Fruit fly (Drosophila melanogaster) whole organism, embryonic: ENCODE results near the gene CG8668.
A peak's percentile ranks its signal among the peaks of the same experiment; 100 is the strongest.

Experiments
- B-H2 ChIP-seq: fragments of 200-800 bp; sonication (Bioruptor generic); optimal IDR thresholded peaks from 2 replicates; lab custom pipeline; 2018; ENCODE audit warnings: missing biosample characterization, mild to moderate bottlenecking, missing genetic modification characterization
- BEAF-32 ChIP-seq: fragments of 200-800 bp; sonication (Bioruptor generic); optimal IDR thresholded peaks from 3 replicates; lab custom pipeline; 2017; ENCODE audit warnings: missing biosample characterization, missing genetic modification characterization, mild to moderate bottlenecking, moderate library complexity, missing genetic modification reagents
- Bteb2 ChIP-seq: fragments of 200-800 bp; sonication (Bioruptor generic); optimal IDR thresholded peaks from 2 replicates; lab custom pipeline; 2016; ENCODE audit warnings: missing biosample characterization, missing genetic modification characterization
- CG11560 ChIP-seq: fragments of 200-800 bp; sonication (Bioruptor generic); IDR thresholded peaks from 3 replicates; pipeline ENCODE4 v1.3.6; 2022; ENCODE audit warnings: missing biosample characterization, missing genetic modification characterization
- CG12744 ChIP-seq: fragments of 200-800 bp; sonication (Bioruptor generic); optimal IDR thresholded peaks from 2 replicates; lab custom pipeline; 2016; ENCODE audit warnings: missing biosample characterization, missing genetic modification characterization
- CG13775 ChIP-seq: fragments of 200-800 bp; sonication (Bioruptor generic); optimal IDR thresholded peaks from 3 replicates; lab custom pipeline; 2017; ENCODE audit warnings: missing biosample characterization, mild to moderate bottlenecking, missing genetic modification characterization
- CG15514 ChIP-seq: fragments of 200-800 bp; sonication (Bioruptor generic); optimal IDR thresholded peaks from 3 replicates; lab custom pipeline; 2017; ENCODE audit warnings: missing biosample characterization, missing genetic modification characterization, mild to moderate bottlenecking, moderate library complexity, missing genetic modification reagents
- CG16863 ChIP-seq: fragments of 200-800 bp; sonication (Bioruptor generic); optimal IDR thresholded peaks from 3 replicates; lab custom pipeline; 2016; ENCODE audit warnings: missing biosample characterization, missing genetic modification characterization
- CG17829 ChIP-seq: fragments of 200-800 bp; optimal IDR thresholded peaks from 2 replicates; lab custom pipeline; 2019; ENCODE audit warnings: missing biosample characterization, mild to moderate bottlenecking, missing genetic modification characterization, moderate library complexity
- CG18764 ChIP-seq: fragments of 200-800 bp; sonication (Bioruptor generic); optimal IDR thresholded peaks from 3 replicates; lab custom pipeline; 2016; ENCODE audit warnings: missing biosample characterization, missing genetic modification characterization
- CG32532 ChIP-seq: fragments of 200-800 bp; sonication (Bioruptor generic); IDR thresholded peaks from 2 replicates; pipeline ENCODE4 v1.3.6; 2022; ENCODE audit warnings: missing biosample characterization, missing genetic modification characterization
- CG34376 ChIP-seq: fragments of 200-800 bp; sonication (Bioruptor generic); optimal IDR thresholded peaks from 2 replicates; lab custom pipeline; 2018; ENCODE audit warnings: missing biosample characterization, mild to moderate bottlenecking, missing genetic modification characterization
- CG34422 ChIP-seq: fragments of 200-800 bp; sonication (Bioruptor generic); IDR thresholded peaks from 3 replicates; pipeline ENCODE4 v1.3.6; 2022; ENCODE audit warnings: missing biosample characterization, missing genetic modification characterization
- CG7745 ChIP-seq: fragments of 200-800 bp; sonication (Bioruptor generic); optimal IDR thresholded peaks from 2 replicates; lab custom pipeline; 2018; ENCODE audit warnings: missing biosample characterization, mild to moderate bottlenecking, missing genetic modification characterization, moderate library complexity
- CG8359 ChIP-seq: fragments of 200-800 bp; sonication (Bioruptor generic); optimal IDR thresholded peaks from 2 replicates; lab custom pipeline; 2017; ENCODE audit warnings: missing biosample characterization, mild to moderate bottlenecking, missing genetic modification characterization, borderline replicate concordance
- Dll ChIP-seq: fragments of 200-800 bp; sonication (Bioruptor generic); IDR thresholded peaks from 4 replicates; pipeline ENCODE4 v1.3.6; 2022; ENCODE audit warnings: missing biosample characterization, missing genetic modification characterization; ENCODE audit not compliant: partially characterized antibody
- E2f1 ChIP-seq: fragments of 200-800 bp; sonication (Bioruptor generic); IDR thresholded peaks from 2 replicates; pipeline ENCODE4 v1.3.6; 2022; ENCODE audit warnings: missing biosample characterization, missing genetic modification characterization
- Elba2 ChIP-seq: fragments of 200-800 bp; sonication (Bioruptor generic); optimal IDR thresholded peaks from 3 replicates; lab custom pipeline; 2016; ENCODE audit warnings: missing biosample characterization, missing genetic modification characterization
- Med ChIP-seq: fragments of 200-800 bp; sonication (Bioruptor generic); peaks from one replicate; lab custom pipeline; 2016; ENCODE audit warnings: missing biosample characterization, missing genetic modification characterization, mild to moderate bottlenecking, inconsistent platforms, moderate library complexity
- Meics ChIP-seq: fragments of 200-800 bp; sonication (Bioruptor generic); optimal IDR thresholded peaks from 2 replicates; lab custom pipeline; 2017; ENCODE audit warnings: missing biosample characterization, mild to moderate bottlenecking, missing genetic modification characterization
- Stat92E ChIP-seq, 3 experiments: fragments of >200 bp in 2 of 3; fragments of 200-800 bp in 1 of 3; sonication (Bioruptor generic) in 1 of 3; optimal IDR thresholded peaks; 2 replicates each; lab custom pipeline; 2017 to 2019; ENCODE audit warnings: missing biosample characterization in 3 of 3, missing genetic modification characterization in 3 of 3, mild to moderate bottlenecking in 1 of 3, moderate library complexity in 1 of 3
- al ChIP-seq: fragments of 200-800 bp; sonication (Bioruptor generic); IDR thresholded peaks from 2 replicates; pipeline ENCODE4 v1.3.6; 2022; ENCODE audit warnings: missing biosample characterization, missing genetic modification characterization
- aop ChIP-seq: fragments of 200-800 bp; sonication (Bioruptor generic); IDR thresholded peaks from 2 replicates; pipeline ENCODE4 v1.3.6; 2022; ENCODE audit warnings: missing biosample characterization, missing genetic modification characterization
- chm ChIP-seq: fragments of 200-800 bp; sonication (Bioruptor generic); IDR thresholded peaks from 2 replicates; pipeline ENCODE4 v1.3.6; 2022; ENCODE audit warnings: missing biosample characterization, missing genetic modification characterization
- chn ChIP-seq: fragments of 200-800 bp; sonication (Bioruptor generic); optimal IDR thresholded peaks from 2 replicates; lab custom pipeline; 2016; ENCODE audit warnings: missing biosample characterization, missing genetic modification characterization
- croc ChIP-seq: fragments of 200-800 bp; sonication (Bioruptor generic); conservative IDR thresholded peaks from 3 replicates; pipeline ENCODE4 v1.3.6; 2022; ENCODE audit warnings: missing biosample characterization, missing genetic modification characterization
- da ChIP-seq: fragments of 200-800 bp; sonication (Bioruptor generic); optimal IDR thresholded peaks from 2 replicates; lab custom pipeline; 2016; ENCODE audit warnings: missing biosample characterization, missing genetic modification characterization
- dimm ChIP-seq: fragments of 200-800 bp; sonication (Bioruptor generic); IDR thresholded peaks from 2 replicates; pipeline ENCODE4 v1.3.6; 2022; ENCODE audit warnings: missing biosample characterization, missing genetic modification characterization
- dm ChIP-seq: fragments of 200-800 bp; sonication (Bioruptor generic); optimal IDR thresholded peaks from 3 replicates; lab custom pipeline; 2016; ENCODE audit warnings: missing biosample characterization, missing genetic modification characterization
- dmrt11E ChIP-seq: fragments of 200-800 bp; sonication (Bioruptor generic); optimal IDR thresholded peaks from 3 replicates; lab custom pipeline; 2018; ENCODE audit warnings: missing biosample characterization, mild to moderate bottlenecking, missing genetic modification characterization, moderate library complexity
- dmrt99B ChIP-seq: fragments of 200-800 bp; sonication (Bioruptor generic); optimal IDR thresholded peaks from 2 replicates; lab custom pipeline; 2018; ENCODE audit warnings: missing biosample characterization, mild to moderate bottlenecking, missing genetic modification characterization, moderate library complexity
- exex ChIP-seq: fragments of 200-800 bp; sonication (Bioruptor generic); optimal IDR thresholded peaks from 4 replicates; lab custom pipeline; 2018; ENCODE audit warnings: missing biosample characterization, mild to moderate bottlenecking, missing genetic modification characterization, moderate library complexity
- fd3F ChIP-seq: fragments of 200-800 bp; sonication (Bioruptor generic); optimal IDR thresholded peaks from 2 replicates; lab custom pipeline; 2018; ENCODE audit warnings: missing biosample characterization, mild to moderate bottlenecking, missing genetic modification characterization, moderate library complexity
- fru ChIP-seq: fragments of >200 bp; optimal IDR thresholded peaks from 2 replicates; lab custom pipeline; 2017
- ftz-f1 ChIP-seq: fragments of 200-800 bp; sonication (Bioruptor generic); optimal IDR thresholded peaks from 2 replicates; lab custom pipeline; 2016; ENCODE audit warnings: missing biosample characterization, missing genetic modification characterization
- grn ChIP-seq: fragments of 200-800 bp; sonication (Bioruptor generic); optimal IDR thresholded peaks from 3 replicates; lab custom pipeline; 2017; ENCODE audit warnings: missing biosample characterization, missing genetic modification characterization
- lov ChIP-seq, 2 experiments: fragments of 200-800 bp in 1 of 2; fragments of >200 bp in 1 of 2; sonication (Bioruptor generic) in 1 of 2; IDR thresholded peaks in 1 of 2; optimal IDR thresholded peaks in 1 of 2; 2 replicates in 1 of 2; 3 replicates in 1 of 2; pipeline versions ENCODE4 v1.3.6 to Lab custom; 2017 to 2022; ENCODE audit warnings: missing biosample characterization in 1 of 2, missing genetic modification characterization in 1 of 2
- nom ChIP-seq: fragments of 200-800 bp; sonication (Bioruptor generic); optimal IDR thresholded peaks from 2 replicates; lab custom pipeline; 2017; ENCODE audit warnings: missing biosample characterization, missing genetic modification characterization, mild to moderate bottlenecking, moderate library complexity, missing genetic modification reagents
- otp ChIP-seq: fragments of 200-800 bp; sonication (Bioruptor generic); IDR thresholded peaks from 3 replicates; pipeline ENCODE4, ENCODE4 v1.3.6; 2022; ENCODE audit warnings: missing biosample characterization, missing genetic modification characterization
- pfk ChIP-seq: fragments of 200-800 bp; sonication (Bioruptor generic); optimal IDR thresholded peaks from 2 replicates; lab custom pipeline; 2018; ENCODE audit warnings: missing biosample characterization, mild to moderate bottlenecking, missing genetic modification characterization, moderate library complexity
- sc ChIP-seq, 3 experiments: fragments of >200 bp in 2 of 3; fragments of 200-800 bp in 1 of 3; sonication (Bioruptor generic) in 1 of 3; optimal IDR thresholded peaks; 2 replicates in 2 of 3; 3 replicates in 1 of 3; lab custom pipeline; 2017; ENCODE audit warnings: mild to moderate bottlenecking in 1 of 3, missing biosample characterization in 1 of 3, missing genetic modification characterization in 1 of 3, missing genetic modification reagents in 1 of 3
- sens ChIP-seq: fragments of 200-800 bp; sonication (Bioruptor generic); peaks from one replicate; lab custom pipeline; 2016; ENCODE audit warnings: missing biosample characterization, missing genetic modification characterization
- sug ChIP-seq: fragments of 200-800 bp; optimal IDR thresholded peaks from 2 replicates; lab custom pipeline; 2019; ENCODE audit warnings: missing biosample characterization, mild to moderate bottlenecking, missing genetic modification characterization, moderate library complexity
- vnd ChIP-seq: fragments of 200-800 bp; sonication (Bioruptor generic); IDR thresholded peaks from 3 replicates; pipeline ENCODE4 v1.3.6; 2022; ENCODE audit warnings: missing biosample characterization, missing genetic modification characterization; ENCODE audit not compliant: partially characterized antibody
- wek ChIP-seq: fragments of 200-800 bp; sonication (Bioruptor generic); optimal IDR thresholded peaks from 3 replicates; lab custom pipeline; 2018; ENCODE audit warnings: missing biosample characterization, mild to moderate bottlenecking, missing genetic modification characterization, moderate library complexity

CG8668 gene

dm6 chr2L:8129996-8130641 is 3.3 kb downstream of the CG8668 start:
- no peak for TF ChIP-seq CG32532 (GFP tag; lab: Robert Waterston, UW)
- TF ChIP-seq sug (tag; lab: Kevin White, UChicago): peak; percentile 74
- peak; percentile 83 for TF ChIP-seq exex (tag; lab: Kevin White, UChicago)
- 0 out of 3 replicates have a peak, but pooled peaks have one; percentile 41 for TF ChIP-seq vnd (GFP tag; lab: Robert Waterston, UW)
- no peak for TF ChIP-seq wek
- peak; percentile 29 for TF ChIP-seq Med (GFP tag; lab: Kevin White, UChicago)
- TF ChIP-seq sens: peak; percentile 25
- peak; percentile 3 for TF ChIP-seq ftz-f1
- peak in 1 of 3 experiments; percentile 24 for TF ChIP-seq Stat92E (GFP tag; optimal IDR thresholded peaks at IDR 0.05; lab: Kevin White, UChicago)
- peak; percentile 81 for TF ChIP-seq CG34376
- peak; percentile 76 for TF ChIP-seq grn (GFP tag; lab: Kevin White, UChicago)
- TF ChIP-seq CG18764 (GFP tag; lab: Kevin White, UChicago): no peak

DNA sequence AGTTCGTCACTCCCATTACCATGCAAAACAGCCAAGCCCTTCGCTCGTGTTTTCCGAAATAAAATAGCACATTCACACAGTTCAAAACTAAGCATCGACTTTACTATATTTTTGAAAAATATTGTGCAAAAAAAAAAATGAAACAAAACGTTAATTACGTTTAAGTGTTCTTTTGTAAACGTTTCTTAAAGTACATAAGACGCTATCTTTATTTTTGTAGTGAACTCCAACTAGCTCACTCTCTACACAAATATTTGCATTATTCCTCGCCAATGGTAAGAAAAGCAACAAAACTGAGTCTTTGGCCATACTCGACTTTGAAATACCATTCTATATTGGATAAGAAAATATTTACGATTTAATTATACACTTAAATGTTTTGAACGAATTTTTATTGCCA is 3.9 kb downstream of the CG8668 start:
- TF ChIP-seq CG11560 (tag; lab: Robert Waterston, UW) (no peak), dmrt11E (tag; lab: Kevin White, UChicago) (no peak), CG15514 (GFP tag; lab: Kevin White, UChicago) (no peak), nom (GFP tag; lab: Kevin White, UChicago) (no peak), CG12744 (GFP tag; lab: Kevin White, UChicago) (no peak), otp (GFP tag; lab: Robert Waterston, UW) (no peak), Elba2 (GFP tag; lab: Kevin White, UChicago) (no peak), al (GFP tag; lab: Robert Waterston, UW) (no peak), B-H2 (GFP tag; lab: Kevin White, UChicago) (no peak), CG7745 (no peak)
- TF ChIP-seq, all 482 proteins: peak for 0

DNA sequence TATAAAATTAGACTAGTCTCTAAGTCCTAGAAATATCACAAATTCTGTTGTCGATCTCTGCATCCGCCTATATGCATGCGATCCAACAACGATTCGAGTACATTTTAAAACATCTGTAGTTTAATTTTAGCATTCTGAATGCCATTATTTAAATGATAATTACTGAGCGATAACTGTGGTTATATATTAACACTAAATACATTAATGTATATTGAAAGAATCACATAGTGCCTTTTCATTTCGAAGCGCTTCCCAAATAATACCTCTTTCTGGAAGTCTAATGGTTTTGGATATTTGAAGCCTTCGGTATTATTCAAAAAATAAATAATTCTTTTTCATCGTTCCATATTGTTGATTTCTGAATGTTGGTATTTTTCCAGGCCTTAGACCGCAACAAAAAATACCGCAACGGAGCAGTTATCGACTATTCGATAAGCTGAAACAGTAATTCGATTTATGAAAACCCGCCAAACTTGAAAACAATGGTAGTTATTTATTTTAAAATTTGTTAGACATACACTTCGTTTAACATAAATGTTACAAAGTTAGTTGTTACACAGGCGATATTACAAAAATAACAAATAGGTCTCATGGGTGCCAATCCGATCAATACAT is 7.1 kb downstream of the CG8668 start:
- TF ChIP-seq Meics (GFP tag; lab: Kevin White, UChicago) (no peak), Dll (GFP tag; lab: Robert Waterston, UW) (peak; percentile 50; the same call in 1 of the 4 replicates), dmrt99B (tag; lab: Kevin White, UChicago) (no peak), CG13775 (GFP tag; lab: Kevin White, UChicago) (no peak), aop (GFP tag; lab: Robert Waterston, UW) (no peak), fd3F (GFP tag; lab: Kevin White, UChicago) (no peak), croc (no peak), CG16863 (GFP tag; lab: Kevin White, UChicago) (no peak), CG17829 (tag; lab: Kevin White, UChicago) (peak; percentile 20), fru (no peak), pfk (GFP tag; lab: Kevin White, UChicago) (peak; percentile 91), chm (GFP tag; lab: Robert Waterston, UW) (no peak), BEAF-32 (peak; percentile 23), da (GFP tag; lab: Kevin White, UChicago) (no peak), chn (GFP tag; lab: Kevin White, UChicago) (no peak), Med (GFP tag; lab: Kevin White, UChicago) (peak; percentile 66), Bteb2 (GFP tag; lab: Kevin White, UChicago) (no peak), sc (optimal IDR thresholded peaks at IDR 0.05; lab: Kevin White, UChicago) (no peak), sc (GFP tag; optimal IDR thresholded peaks at IDR 0.05; lab: Kevin White, UChicago) (no peak), CG34422 (GFP tag; lab: Robert Waterston, UW) (no peak), CG8359 (no peak), dimm (no peak), dm (no peak), CG11560 (tag; lab: Robert Waterston, UW) (peak; percentile 98), E2f1 (GFP tag; lab: Robert Waterston, UW) (no peak), lov (optimal IDR thresholded peaks at IDR 0.05; lab: Kevin White, UChicago) (no peak), lov (GFP tag; IDR thresholded peaks at IDR 0.05; lab: Robert Waterston, UW) (no peak)
